Worm (Caenorhabditis elegans): ENCODE data around the gene msd-4.

ce11 chrIII:4852025-4852424 is 16.5 kb downstream of the msd-4 start, which contains the start of gene ced-4:
- TF ChIP-seq nhr-2 (tag; optimal IDR thresholded peaks at IDR 0.05) (no peak), cnd-1 (tag; optimal IDR thresholded peaks at IDR 0.05) (no peak), lsy-2 (tag; optimal IDR thresholded peaks at IDR 0.05) (no peak), unc-62 (GFP tag; optimal IDR thresholded peaks at IDR 0.05) (no peak)
